Worm (Caenorhabditis elegans) whole organism, mixed stage, embryonic: ENCODE results near the gene Y82E9BL.19.

Experiments
- M03D4.4 ChIP-seq: sonication (generic microtip); optimal IDR thresholded peaks from 2 replicates; lab custom pipeline; 2017; ENCODE audit warnings: mild to moderate bottlenecking, missing genetic modification characterization, missing compliant biosample characterization
- bed-3 ChIP-seq: fragments of 200-800 bp; sonication (Bioruptor generic); optimal IDR thresholded peaks from 3 replicates; lab custom pipeline; 2018; ENCODE audit warnings: mild to moderate bottlenecking, missing genetic modification characterization, moderate library complexity, missing compliant biosample characterization
- blmp-1 ChIP-seq: fragments of 150-350 bp; optimal IDR thresholded peaks from 2 replicates; lab custom pipeline; 2014; ENCODE audit warnings: missing biosample characterization, missing genetic modification characterization
- ceh-83 ChIP-seq: fragments of 200-800 bp; sonication (Bioruptor generic); optimal IDR thresholded peaks from 2 replicates; lab custom pipeline; 2018; ENCODE audit warnings: mild to moderate bottlenecking, missing genetic modification characterization, missing compliant biosample characterization
- ces-1 ChIP-seq: fragments of 150-350 bp; optimal IDR thresholded peaks from 2 replicates; lab custom pipeline; 2014; ENCODE audit warnings: missing biosample characterization, missing genetic modification reagents, missing genetic modification characterization
- cnd-1 ChIP-seq: fragments of 200-800 bp; sonication (Bioruptor generic); optimal IDR thresholded peaks from 2 replicates; lab custom pipeline; 2018; ENCODE audit warnings: mild to moderate bottlenecking, missing genetic modification characterization, missing compliant biosample characterization
- elt-1 ChIP-seq: sonication (generic microtip); optimal IDR thresholded peaks from 2 replicates; lab custom pipeline; 2017; ENCODE audit warnings: missing genetic modification characterization, mild to moderate bottlenecking, missing compliant biosample characterization, antibody characterized with exemption, moderate library complexity, borderline replicate concordance; ENCODE audit not compliant: insufficient read depth
- elt-3 ChIP-seq: fragments of 150-350 bp; optimal IDR thresholded peaks from 2 replicates; lab custom pipeline; 2014; ENCODE audit warnings: missing biosample characterization, missing genetic modification characterization
- flh-1 ChIP-seq: fragments of 200-800 bp; sonication (Bioruptor generic); optimal IDR thresholded peaks from 2 replicates; lab custom pipeline; 2018; ENCODE audit warnings: mild to moderate bottlenecking, missing genetic modification characterization, moderate library complexity, missing compliant biosample characterization
- hlh-1 ChIP-seq: fragments of 150-350 bp; optimal IDR thresholded peaks from 2 replicates; lab custom pipeline; 2014; ENCODE audit warnings: missing biosample characterization, missing genetic modification reagents, missing genetic modification characterization
- lin-13 ChIP-seq: fragments of 150-350 bp; optimal IDR thresholded peaks from 2 replicates; lab custom pipeline; 2014; ENCODE audit warnings: missing biosample characterization, missing genetic modification characterization
- lin-32 ChIP-seq: fragments of 200-800 bp; sonication (Bioruptor generic); optimal IDR thresholded peaks from 2 replicates; lab custom pipeline; 2018; ENCODE audit warnings: mild to moderate bottlenecking, missing genetic modification characterization, missing compliant biosample characterization
- lsy-2 ChIP-seq: fragments of 150-350 bp; optimal IDR thresholded peaks from 2 replicates; lab custom pipeline; 2014; ENCODE audit warnings: missing biosample characterization, missing genetic modification characterization
- mab-5 ChIP-seq: fragments of 150-350 bp; optimal IDR thresholded peaks from 2 replicates; lab custom pipeline; 2014; ENCODE audit warnings: missing biosample characterization, missing genetic modification characterization
- mep-1 ChIP-seq: fragments of 150-350 bp; optimal IDR thresholded peaks from 2 replicates; lab custom pipeline; 2017; ENCODE audit warnings: missing biosample characterization, missing genetic modification reagents, missing genetic modification characterization, inconsistent platforms
- mls-2 ChIP-seq: sonication (generic microtip); optimal IDR thresholded peaks from 2 replicates; lab custom pipeline; 2016; ENCODE audit warnings: mild to moderate bottlenecking, missing genetic modification characterization, moderate library complexity, missing compliant biosample characterization
- nhr-12 ChIP-seq: fragments of 150-350 bp; optimal IDR thresholded peaks from 2 replicates; lab custom pipeline; 2014; ENCODE audit warnings: missing biosample characterization, missing genetic modification characterization
- nhr-2 ChIP-seq: fragments of 150-350 bp; optimal IDR thresholded peaks from 2 replicates; lab custom pipeline; 2014; ENCODE audit warnings: missing biosample characterization, missing genetic modification characterization
- nhr-237 ChIP-seq: fragments of 150-350 bp; optimal IDR thresholded peaks from 2 replicates; lab custom pipeline; 2014; ENCODE audit warnings: missing biosample characterization, missing genetic modification characterization
- nhr-28 ChIP-seq: fragments of 150-350 bp; optimal IDR thresholded peaks from 2 replicates; lab custom pipeline; 2014; ENCODE audit warnings: missing biosample characterization, missing genetic modification characterization
- nhr-76 ChIP-seq: sonication (generic microtip); optimal IDR thresholded peaks from 2 replicates; lab custom pipeline; 2017; ENCODE audit warnings: missing biosample characterization, missing genetic modification characterization
- pha-4 ChIP-seq: fragments of 150-350 bp; optimal IDR thresholded peaks from 2 replicates; lab custom pipeline; 2018; ENCODE audit warnings: missing biosample characterization, missing genetic modification reagents, missing genetic modification characterization
- sem-2 ChIP-seq: fragments of 200-800 bp; sonication (Bioruptor generic); optimal IDR thresholded peaks from 2 replicates; lab custom pipeline; 2018; ENCODE audit warnings: mild to moderate bottlenecking, missing genetic modification characterization, missing compliant biosample characterization
- snpc-4 ChIP-seq: fragments of 150-350 bp; optimal IDR thresholded peaks from 2 replicates; lab custom pipeline; 2014; ENCODE audit warnings: missing biosample characterization, missing genetic modification characterization
- sptf-1 ChIP-seq: sonication (generic microtip); optimal IDR thresholded peaks from 2 replicates; lab custom pipeline; 2017; ENCODE audit warnings: mild to moderate bottlenecking, missing genetic modification characterization, moderate library complexity, missing compliant biosample characterization
- unc-120 ChIP-seq: sonication (generic microtip); optimal IDR thresholded peaks from 2 replicates; lab custom pipeline; 2017; ENCODE audit warnings: missing genetic modification characterization, missing compliant biosample characterization; ENCODE audit not compliant: poor library complexity, severe bottlenecking
- unc-39 ChIP-seq: fragments of 150-350 bp; optimal IDR thresholded peaks from 2 replicates; lab custom pipeline; 2014; ENCODE audit warnings: missing biosample characterization, missing genetic modification characterization
- unc-62 ChIP-seq: fragments of 150-350 bp; optimal IDR thresholded peaks from 2 replicates; lab custom pipeline; 2014; ENCODE audit warnings: missing biosample characterization, missing genetic modification reagents, missing genetic modification characterization
- ztf-11 ChIP-seq: fragments of 150-350 bp; optimal IDR thresholded peaks from 2 replicates; lab custom pipeline; 2014; ENCODE audit warnings: missing biosample characterization, missing genetic modification characterization

The Y82E9BL.19 gene

ce11 chrIII:1293135-1293534 lies 38.7 kb upstream of the Y82E9BL.19 start, which contains the start of gene fbxa-36:
TSS of gene fbxa-36 (minus strand) at chrIII:1293235.
- TF ChIP-seq sem-2 (GFP tag; lab: Kevin White, UChicago) (no peak), mab-5 (tag; lab: Kevin White, UChicago) (no peak), nhr-12 (no peak), unc-120 (tag; lab: Kevin White, UChicago) (no peak), ztf-11 (tag; lab: Kevin White, UChicago) (no peak), nhr-237 (no peak), flh-1 (GFP tag; lab: Kevin White, UChicago) (no peak), sptf-1 (no peak), pha-4 (tag; lab: Kevin White, UChicago) (no peak)

DNA sequence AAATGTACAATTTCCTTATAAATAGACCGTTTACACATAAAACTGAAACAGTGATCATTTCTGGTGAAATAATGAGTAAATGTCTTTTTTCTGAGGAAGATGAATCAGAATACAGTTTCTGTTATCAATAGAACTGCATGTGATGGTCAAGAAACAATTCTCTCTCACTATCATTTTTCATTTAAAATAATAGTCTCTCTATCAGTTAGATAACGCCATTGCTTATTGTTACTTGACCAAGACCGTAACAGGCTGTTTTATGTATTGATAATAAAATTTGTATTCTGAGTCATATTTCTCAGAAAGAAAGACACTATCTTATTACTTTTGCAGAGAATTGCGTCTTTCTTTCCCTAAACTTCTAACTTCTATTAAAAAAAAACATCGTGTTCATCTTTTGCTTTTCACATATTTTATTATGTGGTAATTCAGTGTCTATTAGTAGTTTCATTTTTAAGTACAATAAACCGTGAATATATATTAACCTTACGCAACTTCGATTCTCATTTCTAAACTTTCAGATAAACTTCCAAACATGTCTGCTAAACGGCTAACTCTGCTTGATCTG lies 36.6 kb upstream of the Y82E9BL.19 start, which contains the start of gene fbxa-35:
Gene fbxa-35 (plus strand): TSS at position 518 of the 568 bp plus-strand sequence.
- TF ChIP-seq ces-1 (GFP tag; lab: Kevin White, UChicago) (no peak), ztf-11 (tag; lab: Kevin White, UChicago) (no peak)

DNA sequence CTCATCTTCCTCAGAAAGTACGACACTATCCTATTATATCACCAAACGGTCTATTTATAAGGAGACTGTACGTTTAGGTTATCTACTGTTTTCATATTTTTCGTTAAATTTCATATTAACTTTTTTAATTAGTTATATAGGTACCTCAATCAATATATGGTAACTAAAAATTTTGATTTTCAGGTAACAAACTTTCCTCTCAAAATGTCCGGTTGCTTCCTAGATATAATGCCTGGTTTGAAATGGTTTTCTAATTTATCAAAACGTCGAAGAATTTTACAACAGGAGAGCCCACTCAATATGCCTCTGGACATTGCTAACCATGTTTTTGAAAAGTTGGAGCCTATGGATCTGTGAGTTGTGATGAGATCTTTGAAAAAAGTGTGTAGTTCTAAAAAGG lies 34.2 kb upstream of the Y82E9BL.19 start, which contains the start of gene fbxa-28:
Gene fbxa-28 (plus strand): TSS at position 301 of the 400 bp plus-strand sequence.
- TF ChIP-seq nhr-28 (tag; lab: Kevin White, UChicago) (no peak), mep-1 (tag; lab: Kevin White, UChicago) (no peak), bed-3 (no peak), M03D4.4 (tag; lab: Kevin White, UChicago) (no peak), hlh-1 (no peak), snpc-4 (tag; lab: Kevin White, UChicago) (no peak), nhr-2 (tag; lab: Kevin White, UChicago) (no peak), ztf-11 (tag; lab: Kevin White, UChicago) (no peak), mab-5 (tag; lab: Kevin White, UChicago) (no peak), lin-32 (no peak), nhr-237 (no peak), unc-120 (tag; lab: Kevin White, UChicago) (no peak), blmp-1 (tag; lab: Kevin White, UChicago) (no peak)
- TF ChIP-seq, all 35 proteins: peak for 0

- no peak for TF ChIP-seq mls-2
These were observed 28.4 kb upstream of the Y82E9BL.19 start, which contains the start of gene fbxa-75 for ce11 chrIII:1303414-1303813. TSS of gene fbxa-75 (plus strand) at chrIII:1303714.

DNA sequence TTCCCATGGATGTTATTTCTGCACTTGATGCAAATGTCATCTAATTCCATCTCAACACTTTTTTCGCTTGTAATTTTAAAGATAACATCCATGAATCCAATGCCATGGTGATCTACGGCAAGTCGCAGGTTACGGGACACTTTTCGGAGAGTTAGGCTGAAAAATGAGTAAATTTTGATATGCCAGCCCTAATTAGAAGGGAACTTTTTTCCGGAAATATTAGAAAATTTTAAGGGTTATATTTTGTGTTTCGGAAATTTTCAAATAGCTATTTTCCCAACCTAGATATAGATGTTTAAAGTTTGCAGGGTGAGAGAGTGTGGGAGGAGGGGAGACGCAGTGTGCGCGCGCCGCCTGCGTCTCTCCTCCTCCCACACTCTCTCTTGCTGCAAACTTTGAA lies 24.5 kb upstream of the Y82E9BL.19 start:
- TF ChIP-seq sem-2 (GFP tag; lab: Kevin White, UChicago) (no peak), hlh-1 (no peak), unc-120 (tag; lab: Kevin White, UChicago) (no peak), snpc-4 (tag; lab: Kevin White, UChicago) (no peak), lsy-2 (tag; lab: Kevin White, UChicago) (no peak), mab-5 (tag; lab: Kevin White, UChicago) (no peak), nhr-2 (tag; lab: Kevin White, UChicago) (no peak), sptf-1 (no peak), ztf-11 (tag; lab: Kevin White, UChicago) (no peak), unc-62 (no peak), ceh-83 (GFP tag; lab: Kevin White, UChicago) (no peak), nhr-237 (no peak), mep-1 (tag; lab: Kevin White, UChicago) (no peak), bed-3 (no peak), lin-32 (no peak), elt-1 (no peak), nhr-28 (tag; lab: Kevin White, UChicago) (no peak)
- TF ChIP-seq, all 35 proteins: peak for 0

ce11 chrIII:1308209-1308608 lies 23.6 kb upstream of the Y82E9BL.19 start, which contains the start of gene fbxa-79:
TSS of gene fbxa-79 (minus strand) at chrIII:1308294.
- TF ChIP-seq flh-1 (GFP tag; lab: Kevin White, UChicago) (no peak), elt-3 (tag; lab: Kevin White, UChicago) (no peak), nhr-237 (no peak), unc-120 (tag; lab: Kevin White, UChicago) (no peak), cnd-1 (tag; lab: Kevin White, UChicago) (no peak), nhr-2 (tag; lab: Kevin White, UChicago) (no peak), nhr-76 (tag; lab: Kevin White, UChicago) (no peak), ces-1 (GFP tag; lab: Kevin White, UChicago) (no peak), blmp-1 (tag; lab: Kevin White, UChicago) (no peak), bed-3 (no peak), unc-39 (tag; lab: Kevin White, UChicago) (no peak), ceh-83 (GFP tag; lab: Kevin White, UChicago) (no peak), lin-13 (no peak), sptf-1 (no peak)
- TF ChIP-seq, all 35 proteins: peak for 0
